Fruit fly (Drosophila melanogaster) whole organism, embryonic: ENCODE data around the gene Obp99b.

ENCODE experiments used
- Bgb ChIP-seq: fragments of 200-800 bp; sonication (Bioruptor generic); IDR thresholded peaks from 2 replicates; pipeline ENCODE4 v1.3.6; 2022; ENCODE audit warnings: missing biosample characterization, missing genetic modification characterization; ENCODE audit not compliant: partially characterized antibody
- Blimp-1 ChIP-seq: fragments of 200-800 bp; sonication (Bioruptor generic); optimal IDR thresholded peaks from 3 replicates; lab custom pipeline; 2018; ENCODE audit warnings: missing biosample characterization, missing genetic modification characterization, mild to moderate bottlenecking, moderate library complexity, missing genetic modification reagents
- CG11696 ChIP-seq: fragments of 200-800 bp; sonication (Bioruptor generic); IDR thresholded peaks from 2 replicates; pipeline ENCODE4 v1.3.6; 2022; ENCODE audit warnings: missing biosample characterization, missing genetic modification characterization
- CG11723 ChIP-seq: fragments of 200-800 bp; sonication (Bioruptor generic); optimal IDR thresholded peaks from 2 replicates; lab custom pipeline; 2017; ENCODE audit warnings: missing biosample characterization, mild to moderate bottlenecking, missing genetic modification characterization
- CG1233 ChIP-seq: fragments of 200-800 bp; sonication (Bioruptor generic); optimal IDR thresholded peaks from 4 replicates; lab custom pipeline; 2018; ENCODE audit warnings: missing biosample characterization, mild to moderate bottlenecking, missing genetic modification characterization
- CG14710 ChIP-seq: fragments of 200-800 bp; sonication (Bioruptor generic); optimal IDR thresholded peaks from 3 replicates; lab custom pipeline; 2019; ENCODE audit warnings: missing biosample characterization, mild to moderate bottlenecking, missing genetic modification characterization, moderate library complexity
- CG15269 ChIP-seq: fragments of 200-800 bp; sonication (Bioruptor generic); optimal IDR thresholded peaks from 2 replicates; lab custom pipeline; 2018; ENCODE audit warnings: missing biosample characterization, mild to moderate bottlenecking, missing genetic modification characterization, moderate library complexity
- CG1602 ChIP-seq: fragments of 200-800 bp; sonication (Bioruptor generic); optimal IDR thresholded peaks from 3 replicates; lab custom pipeline; 2016; ENCODE audit warnings: missing biosample characterization, missing genetic modification characterization
- CG17829 ChIP-seq: fragments of 200-800 bp; optimal IDR thresholded peaks from 2 replicates; lab custom pipeline; 2019; ENCODE audit warnings: missing biosample characterization, mild to moderate bottlenecking, missing genetic modification characterization, moderate library complexity
- CG17912 ChIP-seq: fragments of 200-800 bp; sonication (Bioruptor generic); optimal IDR thresholded peaks from 2 replicates; lab custom pipeline; 2018; ENCODE audit warnings: missing biosample characterization, mild to moderate bottlenecking, missing genetic modification characterization
- CG3065 ChIP-seq: fragments of 200-800 bp; sonication (Bioruptor generic); optimal IDR thresholded peaks from 2 replicates; lab custom pipeline; 2016; ENCODE audit warnings: missing biosample characterization, missing genetic modification characterization
- CG31441 ChIP-seq: fragments of 200-800 bp; sonication (Bioruptor generic); IDR thresholded peaks from 2 replicates; pipeline ENCODE4 v1.3.6; 2022; ENCODE audit warnings: missing biosample characterization, missing genetic modification characterization
- CG4282 ChIP-seq: fragments of 200-800 bp; sonication (Bioruptor generic); optimal IDR thresholded peaks from 2 replicates; lab custom pipeline; 2016; ENCODE audit warnings: missing biosample characterization, missing genetic modification characterization
- CG6683 ChIP-seq: fragments of 200-800 bp; sonication (Bioruptor generic); optimal IDR thresholded peaks from 2 replicates; lab custom pipeline; 2017; ENCODE audit warnings: missing biosample characterization, mild to moderate bottlenecking, missing genetic modification characterization, missing genetic modification reagents
- CG6765 ChIP-seq: fragments of 200-800 bp; sonication (Bioruptor generic); optimal IDR thresholded peaks from 3 replicates; lab custom pipeline; 2017; ENCODE audit warnings: missing biosample characterization, mild to moderate bottlenecking, missing genetic modification characterization
- CG6791 ChIP-seq: fragments of 200-800 bp; sonication (Bioruptor generic); IDR thresholded peaks from 3 replicates; pipeline ENCODE4 v1.3.6; 2022; ENCODE audit warnings: missing biosample characterization, missing genetic modification characterization; ENCODE audit not compliant: partially characterized antibody
- CG7963 ChIP-seq: fragments of 200-800 bp; sonication (Bioruptor generic); IDR thresholded peaks from 3 replicates; pipeline ENCODE4 v1.3.6; 2022; ENCODE audit warnings: missing biosample characterization, missing genetic modification characterization; ENCODE audit not compliant: partially characterized antibody
- CG8944 ChIP-seq: fragments of 200-800 bp; sonication (Bioruptor generic); optimal IDR thresholded peaks from 3 replicates; lab custom pipeline; 2016; ENCODE audit warnings: missing biosample characterization, missing genetic modification characterization
- CG9727 ChIP-seq: fragments of 200-800 bp; sonication (Bioruptor generic); optimal IDR thresholded peaks from 3 replicates; lab custom pipeline; 2017; ENCODE audit warnings: missing biosample characterization, mild to moderate bottlenecking, missing genetic modification characterization
- CG9797 ChIP-seq: fragments of 200-800 bp; sonication (Bioruptor generic); optimal IDR thresholded peaks from 3 replicates; lab custom pipeline; 2018; ENCODE audit warnings: missing biosample characterization, mild to moderate bottlenecking, missing genetic modification characterization
- Dek ChIP-seq: fragments of 200-800 bp; sonication (Bioruptor generic); optimal IDR thresholded peaks from 3 replicates; lab custom pipeline; 2019; ENCODE audit warnings: missing biosample characterization, mild to moderate bottlenecking, missing genetic modification characterization, moderate library complexity
- Dll ChIP-seq: fragments of 200-800 bp; sonication (Bioruptor generic); IDR thresholded peaks from 4 replicates; pipeline ENCODE4 v1.3.6; 2022; ENCODE audit warnings: missing biosample characterization, missing genetic modification characterization; ENCODE audit not compliant: partially characterized antibody
- Elba2 ChIP-seq: fragments of 200-800 bp; sonication (Bioruptor generic); optimal IDR thresholded peaks from 3 replicates; lab custom pipeline; 2016; ENCODE audit warnings: missing biosample characterization, missing genetic modification characterization
- Hr78 ChIP-seq, 2 experiments: fragments of 200-800 bp in 1 of 2; fragments of >200 bp in 1 of 2; sonication (Bioruptor generic) in 1 of 2; optimal IDR thresholded peaks; 2 replicates each; lab custom pipeline; 2017 to 2019; ENCODE audit warnings: missing biosample characterization in 2 of 2, missing genetic modification characterization in 2 of 2, mild to moderate bottlenecking in 1 of 2, moderate library complexity in 1 of 2
- Myb ChIP-seq: fragments of 200-800 bp; sonication (Bioruptor generic); optimal IDR thresholded peaks from 2 replicates; lab custom pipeline; 2016; ENCODE audit warnings: missing biosample characterization, missing genetic modification characterization
- NC2α ChIP-seq: fragments of 200-800 bp; sonication (Bioruptor generic); optimal IDR thresholded peaks from 2 replicates; lab custom pipeline; 2016; ENCODE audit warnings: missing biosample characterization, missing genetic modification characterization
- Six4 ChIP-seq: fragments of 200-800 bp; sonication (Bioruptor generic); optimal IDR thresholded peaks from 2 replicates; lab custom pipeline; 2016; ENCODE audit warnings: missing biosample characterization, missing genetic modification characterization
- Vsx1 ChIP-seq: fragments of 200-800 bp; sonication (Bioruptor generic); optimal IDR thresholded peaks from 2 replicates; lab custom pipeline; 2017; ENCODE audit warnings: missing biosample characterization, mild to moderate bottlenecking, missing genetic modification characterization, missing genetic modification reagents
- ase ChIP-seq: fragments of 200-800 bp; sonication (Bioruptor generic); IDR thresholded peaks from 3 replicates; pipeline ENCODE4 v1.3.6; 2022; ENCODE audit warnings: missing biosample characterization, missing genetic modification characterization
- cato ChIP-seq: fragments of 200-800 bp; sonication (Bioruptor generic); optimal IDR thresholded peaks from 2 replicates; lab custom pipeline; 2016; ENCODE audit warnings: missing biosample characterization, missing genetic modification characterization, borderline replicate concordance
- chn ChIP-seq: fragments of 200-800 bp; sonication (Bioruptor generic); optimal IDR thresholded peaks from 2 replicates; lab custom pipeline; 2016; ENCODE audit warnings: missing biosample characterization, missing genetic modification characterization
- dan ChIP-seq: fragments of 200-800 bp; sonication (Bioruptor generic); IDR thresholded peaks from 2 replicates; pipeline ENCODE4 v1.3.6; 2022; ENCODE audit warnings: missing biosample characterization, missing genetic modification characterization
- ems ChIP-seq: fragments of 200-800 bp; sonication (Bioruptor generic); optimal IDR thresholded peaks from 3 replicates; lab custom pipeline; 2016; ENCODE audit warnings: missing biosample characterization, missing genetic modification characterization
- exex ChIP-seq: fragments of 200-800 bp; sonication (Bioruptor generic); optimal IDR thresholded peaks from 4 replicates; lab custom pipeline; 2018; ENCODE audit warnings: missing biosample characterization, mild to moderate bottlenecking, missing genetic modification characterization, moderate library complexity
- gcm2 ChIP-seq: fragments of 200-800 bp; sonication (Bioruptor generic); optimal IDR thresholded peaks from 2 replicates; lab custom pipeline; 2016; ENCODE audit warnings: missing biosample characterization, missing genetic modification characterization
- hkb ChIP-seq, 2 experiments: fragments of 200-800 bp in 1 of 2; fragments of >200 bp in 1 of 2; sonication (Bioruptor generic) in 1 of 2; IDR thresholded peaks in 1 of 2; optimal IDR thresholded peaks in 1 of 2; 2 replicates each; pipeline versions ENCODE4 v1.3.6 to Lab custom; 2017 to 2022; ENCODE audit warnings: missing biosample characterization in 1 of 2, missing genetic modification characterization in 1 of 2
- kah ChIP-seq: fragments of 200-800 bp; sonication (Bioruptor generic); optimal IDR thresholded peaks from 2 replicates; lab custom pipeline; 2018; ENCODE audit warnings: missing biosample characterization, mild to moderate bottlenecking, missing genetic modification characterization
- phol ChIP-seq: fragments of 200-800 bp; sonication (Bioruptor generic); optimal IDR thresholded peaks from 3 replicates; lab custom pipeline; 2018; ENCODE audit warnings: missing biosample characterization, mild to moderate bottlenecking, missing genetic modification characterization, moderate library complexity
- pnt ChIP-seq: fragments of 200-800 bp; sonication (Bioruptor generic); optimal IDR thresholded peaks from 3 replicates; lab custom pipeline; 2016; ENCODE audit warnings: missing biosample characterization, missing genetic modification characterization
- prd ChIP-seq, 3 experiments: fragments of >200 bp in 2 of 3; fragments of 200-800 bp in 1 of 3; sonication (Bioruptor generic) in 1 of 3; optimal IDR thresholded peaks in 2 of 3; IDR thresholded peaks in 1 of 3; 2 replicates in 2 of 3; 3 replicates in 1 of 3; pipeline versions ENCODE4 v1.3.6 to Lab custom; 2017 to 2022; ENCODE audit warnings: missing biosample characterization in 1 of 3, missing genetic modification characterization in 1 of 3
- pros ChIP-seq: fragments of 200-800 bp; sonication (Bioruptor generic); optimal IDR thresholded peaks from 3 replicates; lab custom pipeline; 2019; ENCODE audit warnings: missing biosample characterization, mild to moderate bottlenecking, missing genetic modification characterization, moderate library complexity
- so ChIP-seq: fragments of 200-800 bp; sonication (Bioruptor generic); IDR thresholded peaks from 3 replicates; pipeline ENCODE4 v1.3.6; 2022; ENCODE audit warnings: missing biosample characterization, missing genetic modification characterization
- sob ChIP-seq: fragments of 200-800 bp; sonication (Bioruptor generic); IDR thresholded peaks from 2 replicates; pipeline ENCODE4 v1.3.6; 2022; ENCODE audit warnings: missing biosample characterization, missing genetic modification characterization
- tin ChIP-seq: fragments of 200-800 bp; sonication (Bioruptor generic); optimal IDR thresholded peaks from 3 replicates; lab custom pipeline; 2016; ENCODE audit warnings: missing biosample characterization, missing genetic modification characterization
- tna ChIP-seq: fragments of 200-800 bp; sonication (Bioruptor generic); IDR thresholded peaks from 2 replicates; pipeline ENCODE4 v1.3.6; 2022; ENCODE audit warnings: missing biosample characterization, missing genetic modification characterization; ENCODE audit not compliant: partially characterized antibody
- ttk ChIP-seq: fragments of 200-800 bp; sonication (Bioruptor generic); IDR thresholded peaks from 2 replicates; pipeline ENCODE4 v2.1.2; 2022; ENCODE audit warnings: missing biosample characterization, missing genetic modification characterization
- vfl ChIP-seq: fragments of 200-800 bp; sonication (Bioruptor generic); optimal IDR thresholded peaks from 2 replicates; lab custom pipeline; 2016; ENCODE audit warnings: missing biosample characterization, missing genetic modification characterization
- vnd ChIP-seq: fragments of 200-800 bp; sonication (Bioruptor generic); IDR thresholded peaks from 3 replicates; pipeline ENCODE4 v1.3.6; 2022; ENCODE audit warnings: missing biosample characterization, missing genetic modification characterization; ENCODE audit not compliant: partially characterized antibody
- z ChIP-seq: fragments of 200-800 bp; sonication (Bioruptor generic); IDR thresholded peaks from 3 replicates; pipeline ENCODE4 v1.3.6; 2022; ENCODE audit warnings: missing biosample characterization, missing genetic modification characterization
- zfh1 ChIP-seq: fragments of 200-800 bp; sonication (Bioruptor generic); IDR thresholded peaks from 3 replicates; pipeline ENCODE4 v1.3.6; 2022; ENCODE audit warnings: missing biosample characterization, missing genetic modification characterization

The Obp99b gene

DNA sequence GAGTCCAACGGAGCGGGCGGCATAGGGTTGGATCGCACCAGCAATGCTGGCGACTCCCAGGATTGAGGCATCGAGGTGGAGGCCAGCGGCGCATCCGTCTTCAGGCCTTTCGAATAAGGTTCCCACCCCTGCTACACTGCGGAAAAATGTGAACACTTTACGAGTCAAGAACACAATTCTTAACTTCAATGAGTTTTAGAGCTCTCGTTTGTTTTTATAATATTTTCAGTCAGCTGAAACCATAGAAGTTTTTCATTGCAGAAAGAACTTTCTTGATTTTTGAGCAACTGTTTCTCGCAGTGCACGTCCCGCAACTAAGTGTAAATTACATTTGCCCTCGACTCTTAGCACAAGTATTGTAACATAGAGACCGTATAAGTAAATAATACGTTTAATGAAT lies 20.3 kb downstream of the Obp99b start (continued):
- peak; percentile 59 for TF ChIP-seq CG9727 (GFP tag; lab: Kevin White, UChicago)
- TF ChIP-seq tna = no peak
- no peak for TF ChIP-seq hkb (optimal IDR thresholded peaks at IDR 0.05; lab: Kevin White, UChicago)
- TF ChIP-seq hkb (GFP tag; IDR thresholded peaks at IDR 0.05; lab: Robert Waterston, UW) = no peak
- peak; percentile 38 for TF ChIP-seq CG14710 (tag; lab: Kevin White, UChicago)
- TF ChIP-seq phol (tag; lab: Kevin White, UChicago) = peak; percentile 48
- TF ChIP-seq chn (GFP tag; lab: Kevin White, UChicago) = peak; percentile 6
- no peak for TF ChIP-seq Myb (GFP tag; lab: Kevin White, UChicago)
- TF ChIP-seq sob (GFP tag; lab: Robert Waterston, UW) = peak; percentile 9; the same call in 1 of the 2 replicates
- peak; percentile 18; the same call in 1 of the 2 replicates for TF ChIP-seq dan (GFP tag; lab: Robert Waterston, UW)
- TF ChIP-seq exex (tag; lab: Kevin White, UChicago) = no peak
- TF ChIP-seq Elba2 (GFP tag; lab: Kevin White, UChicago) = peak; percentile 40
- no peak for TF ChIP-seq Dll (GFP tag; lab: Robert Waterston, UW)
- no peak for TF ChIP-seq kah (GFP tag; lab: Kevin White, UChicago)
- TF ChIP-seq ase (GFP tag; lab: Robert Waterston, UW) = no peak
- no peak; the same call in 1 of the 2 replicates for TF ChIP-seq CG31441 (GFP tag; lab: Robert Waterston, UW)
- TF ChIP-seq CG17829 (tag; lab: Kevin White, UChicago) = peak; percentile 37
- no peak for TF ChIP-seq pros
- TF ChIP-seq CG6683 (GFP tag; lab: Kevin White, UChicago) = no peak
- TF ChIP-seq Dek (tag; lab: Kevin White, UChicago) = no peak
- TF ChIP-seq CG11723 (GFP tag; lab: Kevin White, UChicago) = no peak
- TF ChIP-seq Blimp-1 (GFP tag; lab: Kevin White, UChicago) = peak; percentile 17
- TF ChIP-seq ttk (GFP tag; lab: Robert Waterston, UW) = no peak
- TF ChIP-seq tin (GFP tag; lab: Kevin White, UChicago) = peak; percentile 42
- no peak for TF ChIP-seq vnd (GFP tag; lab: Robert Waterston, UW)
- TF ChIP-seq z (GFP tag; lab: Robert Waterston, UW) = no peak
- TF ChIP-seq so (GFP tag; lab: Robert Waterston, UW) = no peak
- TF ChIP-seq vfl (GFP tag; lab: Kevin White, UChicago) = no peak
- no peak for TF ChIP-seq CG9797 (GFP tag; lab: Kevin White, UChicago)
- TF ChIP-seq Six4 = no peak
- no peak for TF ChIP-seq Hr78 (GFP tag; optimal IDR thresholded peaks at IDR 0.05; lab: Kevin White, UChicago)
- no peak for TF ChIP-seq CG1233
- TF ChIP-seq Vsx1 (GFP tag; lab: Kevin White, UChicago) = no peak
- TF ChIP-seq NC2α = no peak
- peak; percentile 77 for TF ChIP-seq zfh1 (GFP tag; lab: Robert Waterston, UW)
- TF ChIP-seq gcm2 (GFP tag; lab: Kevin White, UChicago) = no peak
- no peak for TF ChIP-seq prd (optimal IDR thresholded peaks at IDR 0.05; lab: Kevin White, UChicago)
- TF ChIP-seq prd (GFP tag; IDR thresholded peaks at IDR 0.05; lab: Robert Waterston, UW) = peak; percentile 79
- TF ChIP-seq CG15269 (tag; lab: Kevin White, UChicago) = no peak
- TF ChIP-seq CG7963 (GFP tag; lab: Robert Waterston, UW) = no peak
- no peak for TF ChIP-seq CG3065 (GFP tag; lab: Kevin White, UChicago)
- peak; percentile 29 for TF ChIP-seq pnt
- no peak for TF ChIP-seq CG17912 (GFP tag; lab: Kevin White, UChicago)
- no peak for TF ChIP-seq CG6791
- TF ChIP-seq CG8944 (GFP tag; lab: Kevin White, UChicago) = no peak
- no peak for TF ChIP-seq cato
- TF ChIP-seq ems (GFP tag; lab: Kevin White, UChicago) = no peak
- TF ChIP-seq CG11696 (GFP tag; lab: Robert Waterston, UW) = no peak
- TF ChIP-seq CG6765 (GFP tag; lab: Kevin White, UChicago) = no peak
- TF ChIP-seq CG4282 = no peak
- peak; percentile 18 for TF ChIP-seq CG1602
- TF ChIP-seq Bgb (GFP tag; lab: Robert Waterston, UW) = no peak
